Fruit fly (Drosophila melanogaster): Measurements from ENCODE around the gene laf.

laf gene

dm6 chr3R:4912130-4912549 lies 33.8 kb upstream of the laf start (continued):
- peak; percentile 63 for TF ChIP-seq her (GFP tag; optimal IDR thresholded peaks at IDR 0.05)
- peak; percentile 41 to 54 for TF ChIP-seq chif (GFP tag; optimal IDR thresholded peaks at IDR 0.05)
- no peak for TF ChIP-seq Ravus (GFP tag; IDR thresholded peaks at IDR 0.05)
- peak; percentile 10; the same call in 1 of the 2 replicates for TF ChIP-seq amos (GFP tag; IDR thresholded peaks at IDR 0.05; ENCODE audit: partially characterized antibody)
- 0 out of 3 replicates have a peak, but pooled peaks have one; percentile 63 for TF ChIP-seq CG2199 (GFP tag; IDR thresholded peaks at IDR 0.05)
- no peak for TF ChIP-seq yki (optimal IDR thresholded peaks at IDR 0.05)
- peak; percentile 9 for TF ChIP-seq run (tag; optimal IDR thresholded peaks at IDR 0.05)
- TF ChIP-seq inv (GFP tag; IDR thresholded peaks at IDR 0.05; ENCODE audit: partially characterized antibody), result no peak
- peak; percentile 70 for TF ChIP-seq B-H2 (GFP tag; optimal IDR thresholded peaks at IDR 0.05)
- peak; percentile 62; the same call in 1 of the 2 replicates for TF ChIP-seq chm (GFP tag; IDR thresholded peaks at IDR 0.05)
- TF ChIP-seq Fer1 (GFP tag; optimal IDR thresholded peaks at IDR 0.05), result peak; percentile 80
- TF ChIP-seq CG12219 (GFP tag; optimal IDR thresholded peaks at IDR 0.05), result peak; percentile 38
- TF ChIP-seq CG16813 (GFP tag; IDR thresholded peaks at IDR 0.05; ENCODE audit: partially characterized antibody), result no peak
- peak; percentile 98 for TF ChIP-seq GATAe (GFP tag; conservative IDR thresholded peaks at IDR 0.05)
- peak; percentile 56 for TF ChIP-seq p53 (GFP tag; optimal IDR thresholded peaks at IDR 0.05)
- TF ChIP-seq Poxn (GFP tag; IDR thresholded peaks at IDR 0.05), result peak; percentile 40; the same call in 1 of the 2 replicates
- peak; percentile 82 for TF ChIP-seq NFAT (GFP tag; IDR thresholded peaks at IDR 0.05)
- TF ChIP-seq CG3726 (GFP tag; IDR thresholded peaks at IDR 0.05), result no peak
- TF ChIP-seq vvl (GFP tag; IDR thresholded peaks at IDR 0.05), result peak; percentile 81
- TF ChIP-seq CG17328 (GFP tag; IDR thresholded peaks at IDR 0.05), result peak; percentile 63; the same call in 1 of the 2 replicates
- 0 out of 2 replicates have a peak, but pooled peaks have one; percentile 43 for TF ChIP-seq gsb (GFP tag; IDR thresholded peaks at IDR 0.05)
- no peak for TF ChIP-seq salm (tag; optimal IDR thresholded peaks at IDR 0.05)
- peak; percentile 33 for TF ChIP-seq CG9437 (GFP tag; optimal IDR thresholded peaks at IDR 0.05)
- peak; percentile 66 for TF ChIP-seq CG12659 (GFP tag; optimal IDR thresholded peaks at IDR 0.05)
- TF ChIP-seq CG3281 (GFP tag; optimal IDR thresholded peaks at IDR 0.05), result peak; percentile 73
- TF ChIP-seq crc (GFP tag; optimal IDR thresholded peaks at IDR 0.05), result peak; percentile 48
- TF ChIP-seq CoRest (tag; optimal IDR thresholded peaks at IDR 0.05), result peak; percentile 45
- TF ChIP-seq fru (optimal IDR thresholded peaks at IDR 0.05), result no peak
- TF ChIP-seq Blimp-1 (GFP tag; optimal IDR thresholded peaks at IDR 0.05), result peak; percentile 33
- TF ChIP-seq Usf (GFP tag; optimal IDR thresholded peaks at IDR 0.05), result peak; percentile 39
- peak; percentile 80 for TF ChIP-seq CG1603 (tag; optimal IDR thresholded peaks at IDR 0.05)
- no peak for TF ChIP-seq Trl (optimal IDR thresholded peaks at IDR 0.05)
- peak; percentile 70 for TF ChIP-seq Trl (GFP tag; optimal IDR thresholded peaks at IDR 0.05)
- no peak for TF ChIP-seq CG3407 (GFP tag; optimal IDR thresholded peaks at IDR 0.05)
- peak; percentile 60 for TF ChIP-seq Hsf (GFP tag; optimal IDR thresholded peaks at IDR 0.05)
- no peak for TF ChIP-seq pros (GFP tag; optimal IDR thresholded peaks at IDR 0.05)
- TF ChIP-seq Doc2 (GFP tag; IDR thresholded peaks at IDR 0.05), result 0 out of 2 replicates have a peak, but pooled peaks have one; percentile 14
- TF ChIP-seq CG7357 (GFP tag; IDR thresholded peaks at IDR 0.05), result peak; percentile 55; the same call in 1 of the 3 replicates
- TF ChIP-seq Ssrp (tag; optimal IDR thresholded peaks at IDR 0.05), result no peak
- TF ChIP-seq sc (optimal IDR thresholded peaks at IDR 0.05), result no peak
- TF ChIP-seq sc (GFP tag; optimal IDR thresholded peaks at IDR 0.05), result no peak
- no peak for TF ChIP-seq sim (GFP tag; IDR thresholded peaks at IDR 0.05)
- TF ChIP-seq psq (GFP tag; optimal IDR thresholded peaks at IDR 0.05), result peak; percentile 5
- peak; percentile 72 for TF ChIP-seq ind (GFP tag; optimal IDR thresholded peaks at IDR 0.05)
- peak; percentile 43 for TF ChIP-seq fd3F (GFP tag; optimal IDR thresholded peaks at IDR 0.05)
- no peak for TF ChIP-seq Scr (GFP tag; IDR thresholded peaks at IDR 0.05; ENCODE audit: partially characterized antibody)
- no peak for TF ChIP-seq oc (tag; optimal IDR thresholded peaks at IDR 0.05)
- peak; percentile 99 for TF ChIP-seq CG15479 (GFP tag; optimal IDR thresholded peaks at IDR 0.05)
- peak; percentile 78 for TF ChIP-seq klu (GFP tag; IDR thresholded peaks at IDR 0.05)
- peak; percentile 32 for TF ChIP-seq crol (GFP tag; IDR thresholded peaks at IDR 0.05)
- TF ChIP-seq hth (optimal IDR thresholded peaks at IDR 0.05), result no peak
- peak; percentile 62 for TF ChIP-seq CG3847 (GFP tag; IDR thresholded peaks at IDR 0.05)

All from whole organism, embryonic.